Fruit fly (Drosophila melanogaster) whole organism, wandering third instar larva: ENCODE data around the gene CG33645.

ENCODE experiments used
- Abd-B ChIP-seq: fragments of >200 bp; optimal IDR thresholded peaks from 2 replicates; lab custom pipeline; 2017; ENCODE audit warnings: missing biosample characterization, missing genetic modification characterization
- CrebA ChIP-seq: fragments of 200-800 bp; sonication (Bioruptor generic); optimal IDR thresholded peaks from 2 replicates; lab custom pipeline; 2016; ENCODE audit warnings: missing biosample characterization, mild to moderate bottlenecking, missing genetic modification characterization, borderline replicate concordance
- Dfd ChIP-seq: fragments of >200 bp; optimal IDR thresholded peaks from 2 replicates; lab custom pipeline; 2017; ENCODE audit warnings: missing biosample characterization, missing genetic modification characterization
- dl ChIP-seq, 2 experiments: fragments of 175-275, 200-275 bp in 1 of 2; fragments of 200-275 bp in 1 of 2; sonication (Bioruptor generic); optimal IDR thresholded peaks; lab custom pipeline; 2018; ENCODE audit warnings: mild to moderate bottlenecking in 2 of 2, missing biosample characterization in 2 of 2, missing genetic modification characterization in 2 of 2, moderate library complexity in 2 of 2; ENCODE audit not compliant: partially characterized antibody in 2 of 2, insufficient read depth in 1 of 2
- sage ChIP-seq: fragments of 200-800 bp; sonication (Bioruptor generic); optimal IDR thresholded peaks from 2 replicates; lab custom pipeline; 2016; ENCODE audit warnings: missing biosample characterization, mild to moderate bottlenecking, missing genetic modification characterization

DNA sequence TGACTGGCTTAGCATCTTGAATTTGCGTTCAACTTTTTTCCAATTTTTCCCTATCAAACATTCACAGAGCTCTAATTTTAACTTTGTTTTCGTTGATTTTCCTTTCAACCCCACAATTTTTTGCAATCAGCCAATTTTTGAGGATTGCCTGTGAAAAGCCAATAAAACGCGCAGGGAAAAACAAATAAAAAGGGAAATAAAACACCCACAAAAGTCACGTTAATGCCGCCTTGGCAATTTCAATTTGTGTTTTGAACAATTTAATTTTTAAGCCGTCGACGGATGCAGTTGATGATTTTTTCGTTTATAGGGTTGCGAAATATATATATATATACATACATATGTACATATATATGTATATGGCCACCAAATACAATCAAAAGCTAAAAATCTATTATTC is 36.3 kb downstream of the CG33645 start:
- TF ChIP-seq CrebA = no peak
- TF ChIP-seq Abd-B (GFP tag; lab: Kevin White, UChicago) = no peak
- TF ChIP-seq dl (GFP tag; optimal IDR thresholded peaks at IDR 0.05; lab: Kevin White, UChicago; ENCODE audit: insufficient read depth in 1 of 2, partially characterized antibody in 2 of 2) = no peak
- TF ChIP-seq sage (GFP tag; lab: Kevin White, UChicago) = no peak
- TF ChIP-seq Dfd (GFP tag; lab: Kevin White, UChicago) = no peak
